Worm (Caenorhabditis elegans) whole organism, midembryonic: Measurements from ENCODE around the gene acl-2.

Experiments used
- cog-1 ChIP-seq: sonication (generic microtip); optimal IDR thresholded peaks from 2 replicates; lab custom pipeline; 2016; ENCODE audit warnings: missing genetic modification characterization, missing compliant biosample characterization
- ztf-29 ChIP-seq: fragments of 200-800 bp; sonication (Bioruptor generic); IDR thresholded peaks from 2 replicates; pipeline ENCODE4 v1.3.6; 2022; ENCODE audit warnings: missing genetic modification reagents, missing genetic modification characterization, missing compliant biosample characterization

ce11 chrV:10035586-10035985 lies 4.7 kb upstream of the acl-2 start:
- no peak for TF ChIP-seq ztf-29 (GFP tag; lab: Robert Waterston, UW)
- TF ChIP-seq cog-1: no peak
